Worm (Caenorhabditis elegans): ENCODE results near the gene molo-1.

The molo-1 gene

DNA sequence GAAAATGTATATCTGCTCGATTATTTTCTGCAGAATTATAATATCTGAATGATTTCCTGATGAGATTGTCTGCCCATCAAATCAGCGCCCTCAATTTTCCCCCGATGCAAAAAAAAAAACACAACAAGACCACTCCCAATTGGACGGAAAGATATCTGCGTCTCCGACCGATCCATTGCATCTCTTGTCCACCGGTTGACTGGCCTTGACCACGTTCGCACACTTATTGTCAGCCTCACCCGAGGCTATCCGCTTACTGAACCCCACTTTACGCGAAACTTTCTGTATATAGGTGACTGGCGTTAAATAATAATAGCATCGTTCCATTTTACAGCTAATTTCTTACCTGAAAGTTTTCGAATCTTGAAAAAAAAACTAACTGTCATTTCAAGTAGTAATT, 20.6 kb downstream of the molo-1 start:
- TF ChIP-seq rcor-1 (GFP tag; IDR thresholded peaks at IDR 0.05) (no peak), F22D6.2 (tag; optimal IDR thresholded peaks at IDR 0.05) (no peak), lsy-27 (tag; optimal IDR thresholded peaks at IDR 0.05; ENCODE audit: borderline replicate concordance, insufficient read depth) (no peak), madf-3 (GFP tag; IDR thresholded peaks at IDR 0.05) (peak; percentile 52; the same call in 1 of the 2 replicates), lin-54 (GFP tag; optimal IDR thresholded peaks at IDR 0.05) (no peak), rec-8 (tag; optimal IDR thresholded peaks at IDR 0.05) (no peak), ztf-18 (tag; optimal IDR thresholded peaks at IDR 0.05) (no peak), nhr-90 (tag; optimal IDR thresholded peaks at IDR 0.05) (no peak), akir-1 (GFP tag; optimal IDR thresholded peaks at IDR 0.05) (no peak), cebp-2 (GFP tag; IDR thresholded peaks at IDR 0.05) (no peak), sdz-38 (tag; optimal IDR thresholded peaks at IDR 0.05) (no peak), ama-1 (optimal IDR thresholded peaks at IDR 0.05) (peak; percentile 48), ama-1 (GFP tag; optimal IDR thresholded peaks at IDR 0.05) (no peak), dox-1 (GFP tag; IDR thresholded peaks at IDR 0.05) (0 out of 2 replicates have a peak, but pooled peaks have one; percentile 4), hmg-1.2 (GFP tag; IDR thresholded peaks at IDR 0.05) (peak; percentile 33; the same call in 1 of the 2 replicates), nfyb-1 (GFP tag; IDR thresholded peaks at IDR 0.05) (no peak; the same call in 1 of the 2 replicates), lir-1 (GFP tag; conservative IDR thresholded peaks at IDR 0.05) (no peak), mes-4 (tag; optimal IDR thresholded peaks at IDR 0.05) (no peak), gei-17 (GFP tag; optimal IDR thresholded peaks at IDR 0.05) (no peak), hrde-1 (tag; optimal IDR thresholded peaks at IDR 0.05; ENCODE audit: borderline replicate concordance) (peak; percentile 38), F57A8.1 (GFP tag; optimal IDR thresholded peaks at IDR 0.05) (no peak), die-1 (tag; optimal IDR thresholded peaks at IDR 0.05) (no peak), nfya-2 (GFP tag; IDR thresholded peaks at IDR 0.05) (no peak), Y56A3A.18 (GFP tag; IDR thresholded peaks at IDR 0.05) (0 out of 2 replicates have a peak, but pooled peaks have one; percentile 35), B0019.2 (GFP tag; conservative IDR thresholded peaks at IDR 0.05) (no peak), hlh-26 (GFP tag; conservative IDR thresholded peaks at IDR 0.05) (no peak), F23B12.7 (tag; optimal IDR thresholded peaks at IDR 0.05; ENCODE audit: insufficient read depth) (no peak)

DNA sequence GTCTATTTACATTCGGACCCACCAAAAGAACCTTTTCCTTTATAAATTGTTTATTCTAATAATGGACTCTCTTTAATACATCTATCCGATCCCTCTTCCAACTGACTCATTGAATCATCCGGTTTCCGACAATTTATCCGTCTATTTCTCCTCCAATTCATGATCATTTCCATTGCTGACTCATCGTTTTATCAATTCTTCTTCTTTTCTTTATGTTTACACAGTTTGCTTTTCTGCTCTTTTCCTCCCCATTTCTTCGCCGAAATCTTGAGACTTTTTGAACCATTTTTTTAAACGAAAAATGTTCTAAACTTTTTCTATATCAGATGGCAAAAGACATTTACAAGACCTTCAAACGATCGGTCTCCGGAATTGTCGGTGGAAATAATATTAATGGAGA, 21.7 kb downstream of the molo-1 start, which contains the start of gene ced-6:
Gene ced-6 (plus strand): TSS at position 327 of the 400 bp plus-strand sequence.
- TF ChIP-seq somi-1 (GFP tag; optimal IDR thresholded peaks at IDR 0.05) (no peak), repo-1 (tag; optimal IDR thresholded peaks at IDR 0.05) (no peak), C06A6.2 (GFP tag; conservative IDR thresholded peaks at IDR 0.05) (no peak), T26A5.8 (tag; optimal IDR thresholded peaks at IDR 0.05) (no peak), mel-28 (tag; optimal IDR thresholded peaks at IDR 0.05; ENCODE audit: borderline replicate concordance) (no peak), chd-7 (tag; optimal IDR thresholded peaks at IDR 0.05) (no peak), nhr-80 (tag; optimal IDR thresholded peaks at IDR 0.05) (no peak), zim-3 (tag; optimal IDR thresholded peaks at IDR 0.05) (no peak), F33H1.4 (GFP tag; IDR thresholded peaks at IDR 0.05) (no peak), snpc-1.3 (tag; optimal IDR thresholded peaks at IDR 0.05; ENCODE audit: insufficient read depth) (no peak), tlf-1 (GFP tag; optimal IDR thresholded peaks at IDR 0.05) (no peak), bed-1 (GFP tag; IDR thresholded peaks at IDR 0.05) (no peak), K11D2.4 (GFP tag; IDR thresholded peaks at IDR 0.05) (no peak), nhr-90 (tag; optimal IDR thresholded peaks at IDR 0.05) (no peak), lin-54 (GFP tag; optimal IDR thresholded peaks at IDR 0.05) (no peak), lsy-27 (tag; optimal IDR thresholded peaks at IDR 0.05; ENCODE audit: borderline replicate concordance, insufficient read depth) (no peak), cebp-2 (GFP tag; IDR thresholded peaks at IDR 0.05) (no peak), lsl-1 (GFP tag; optimal IDR thresholded peaks at IDR 0.05) (no peak)

Measured in whole organism, young adult.